Worm (Caenorhabditis elegans) whole organism, L2 larva: ENCODE results near the gene gpd-2.

Source experiments
- F13H6.1 ChIP-seq: sonication (generic microtip); optimal IDR thresholded peaks from 2 replicates; lab custom pipeline; 2016; ENCODE audit warnings: missing genetic modification characterization, missing compliant biosample characterization
- ceh-16 ChIP-seq: fragments of 150-350 bp; optimal IDR thresholded peaks from 2 replicates; lab custom pipeline; 2014; ENCODE audit warnings: missing biosample characterization, missing genetic modification characterization
- ceh-82 ChIP-seq: fragments of 150-350 bp; optimal IDR thresholded peaks from 2 replicates; lab custom pipeline; 2014; ENCODE audit warnings: missing biosample characterization, missing genetic modification characterization
- egl-27 ChIP-seq: sonication (generic microtip); optimal IDR thresholded peaks from 3 replicates; lab custom pipeline; 2017; ENCODE audit warnings: missing biosample characterization, missing genetic modification reagents, missing genetic modification characterization
- elt-3 ChIP-seq: sonication (generic microtip); optimal IDR thresholded peaks from 2 replicates; lab custom pipeline; 2017; ENCODE audit warnings: missing biosample characterization, missing genetic modification characterization
- lsy-2 ChIP-seq, 2 experiments: fragments of 150-350 bp in 1 of 2; sonication (generic microtip) in 1 of 2; optimal IDR thresholded peaks; 2 replicates each; lab custom pipeline; 2014 to 2017; ENCODE audit warnings: missing biosample characterization in 2 of 2, missing genetic modification characterization in 2 of 2
- nhr-6 ChIP-seq: fragments of 150-350 bp; optimal IDR thresholded peaks from 2 replicates; lab custom pipeline; 2014; ENCODE audit warnings: missing biosample characterization, missing genetic modification characterization
- snpc-4 ChIP-seq: fragments of 150-350 bp; optimal IDR thresholded peaks from 2 replicates; lab custom pipeline; 2014; ENCODE audit warnings: missing biosample characterization, missing genetic modification characterization
- unc-39 ChIP-seq: fragments of 150-350 bp; optimal IDR thresholded peaks from 2 replicates; lab custom pipeline; 2014; ENCODE audit warnings: missing biosample characterization, missing genetic modification characterization
- zag-1 ChIP-seq: fragments of 150-350 bp; optimal IDR thresholded peaks from 2 replicates; lab custom pipeline; 2014; ENCODE audit warnings: missing biosample characterization, missing genetic modification characterization
- ztf-4 ChIP-seq: fragments of 150-350 bp; optimal IDR thresholded peaks from 2 replicates; lab custom pipeline; 2014; ENCODE audit warnings: missing biosample characterization, missing genetic modification characterization

ce11 chrX:3155111-3155843 lies 40.8 kb upstream of the gpd-2 start:
- TF ChIP-seq ztf-4 (tag; lab: Kevin White, UChicago), result no peak
- no peak for TF ChIP-seq F13H6.1 (tag; lab: Kevin White, UChicago)
- no peak for TF ChIP-seq ceh-16 (tag; lab: Kevin White, UChicago)
- no peak for TF ChIP-seq snpc-4 (tag; lab: Kevin White, UChicago)
- no peak for TF ChIP-seq lsy-2 (tag; optimal IDR thresholded peaks at IDR 0.05; lab: Kevin White, UChicago)
- TF ChIP-seq egl-27 (tag; lab: Kevin White, UChicago), result no peak
- TF ChIP-seq unc-39 (tag; lab: Kevin White, UChicago), result no peak
- no peak for TF ChIP-seq ceh-82
- TF ChIP-seq elt-3 (tag; lab: Kevin White, UChicago), result no peak
- TF ChIP-seq nhr-6 (tag; lab: Kevin White, UChicago), result no peak
- TF ChIP-seq zag-1 (tag; lab: Kevin White, UChicago), result no peak
